Worm (Caenorhabditis elegans): ENCODE measurements around the gene atrn-1.

ce11 chrX:14736220-14736619 lies 24.8 kb downstream of the atrn-1 start:
- no peak for TF ChIP-seq T22C8.4 (GFP tag; IDR thresholded peaks at IDR 0.05)
- TF ChIP-seq med-1 (GFP tag; optimal IDR thresholded peaks at IDR 0.05; ENCODE audit: insufficient read depth), result no peak
- TF ChIP-seq cog-1 (tag; optimal IDR thresholded peaks at IDR 0.05), result no peak
- TF ChIP-seq flt-1 (GFP tag; IDR thresholded peaks at IDR 0.05), result no peak
